Worm (Caenorhabditis elegans) whole organism, young adult: Measurements from ENCODE around the gene set-9.

Experiments used
- B0261.1 ChIP-seq: sonication (generic microtip); optimal IDR thresholded peaks from 2 replicates; lab custom pipeline; 2016; ENCODE audit warnings: mild to moderate bottlenecking, missing genetic modification characterization, moderate library complexity, missing compliant biosample characterization
- B0336.3 ChIP-seq: fragments of 200-800 bp; sonication (Bioruptor generic); IDR thresholded peaks from 2 replicates; pipeline ENCODE4 v1.3.6; 2022; ENCODE audit warnings: missing genetic modification characterization, missing compliant biosample characterization
- C06A6.2 ChIP-seq: fragments of 200-800 bp; sonication (Bioruptor generic); conservative IDR thresholded peaks from 2 replicates; pipeline ENCODE4 v1.3.6; 2022; ENCODE audit warnings: missing genetic modification characterization, missing compliant biosample characterization
- C17E4.6 ChIP-seq: fragments of 200-800 bp; sonication (Bioruptor generic); IDR thresholded peaks from 2 replicates; pipeline ENCODE4 v1.3.6; 2022; ENCODE audit warnings: missing genetic modification reagents, missing genetic modification characterization, missing compliant biosample characterization
- F23B12.7 ChIP-seq: sonication (generic microtip); optimal IDR thresholded peaks from 2 replicates; lab custom pipeline; 2017; ENCODE audit warnings: missing genetic modification characterization, mild to moderate bottlenecking, missing compliant biosample characterization, antibody characterized with exemption, moderate library complexity; ENCODE audit not compliant: insufficient read depth
- F39B2.1 ChIP-seq: fragments of 200-800 bp; sonication (Bioruptor generic); IDR thresholded peaks from 2 replicates; pipeline ENCODE4 v1.3.6; 2022; ENCODE audit warnings: missing genetic modification reagents, missing genetic modification characterization, missing compliant biosample characterization
- F49E8.2 ChIP-seq: sonication (generic microtip); optimal IDR thresholded peaks from 3 replicates; lab custom pipeline; 2017; ENCODE audit warnings: missing genetic modification characterization, mild to moderate bottlenecking, missing compliant biosample characterization, antibody characterized with exemption, moderate library complexity; ENCODE audit not compliant: insufficient read depth
- K11D2.4 ChIP-seq: fragments of 200-800 bp; sonication (Bioruptor generic); IDR thresholded peaks from 2 replicates; pipeline ENCODE4 v1.3.6; 2022; ENCODE audit warnings: missing genetic modification reagents, missing genetic modification characterization, missing compliant biosample characterization
- Y53F4B.3 ChIP-seq: fragments of 200-800 bp; sonication (Bioruptor generic); IDR thresholded peaks from 2 replicates; pipeline ENCODE4 v1.3.6; 2022; ENCODE audit warnings: missing genetic modification reagents, missing genetic modification characterization, missing compliant biosample characterization
- Y53G8AR.9 ChIP-seq: fragments of 200-800 bp; sonication (Bioruptor generic); conservative IDR thresholded peaks from 2 replicates; pipeline ENCODE4 v1.3.6; 2022; ENCODE audit warnings: missing genetic modification reagents, missing genetic modification characterization, missing compliant biosample characterization
- akir-1 ChIP-seq: fragments of 200-800 bp; sonication (Bioruptor generic); optimal IDR thresholded peaks from 2 replicates; lab custom pipeline; 2018; ENCODE audit warnings: mild to moderate bottlenecking, missing genetic modification characterization, moderate library complexity, missing compliant biosample characterization
- ama-1 ChIP-seq, 3 experiments: fragments of 150-350 bp in 1 of 3; sonication (generic microtip) in 2 of 3; optimal IDR thresholded peaks; 2 replicates each; lab custom pipeline; 2014 to 2018; ENCODE audit warnings: missing biosample characterization in 2 of 3, missing genetic modification characterization in 2 of 3, missing genetic modification reagents in 2 of 3
- aptf-2 ChIP-seq: fragments of 200-800 bp; sonication (Bioruptor generic); conservative IDR thresholded peaks from 2 replicates; pipeline ENCODE4 v1.3.6; 2022; ENCODE audit warnings: missing genetic modification reagents, missing genetic modification characterization, missing compliant biosample characterization
- attf-3 ChIP-seq: fragments of 200-800 bp; sonication (Bioruptor generic); conservative IDR thresholded peaks from 2 replicates; pipeline ENCODE4 v1.3.6; 2022; ENCODE audit warnings: missing genetic modification reagents, missing genetic modification characterization, missing compliant biosample characterization
- attf-5 ChIP-seq: fragments of 200-800 bp; sonication (Bioruptor generic); optimal IDR thresholded peaks from 2 replicates; lab custom pipeline; 2018; ENCODE audit warnings: mild to moderate bottlenecking, missing genetic modification characterization, missing compliant biosample characterization
- ceh-91 ChIP-seq: fragments of 200-800 bp; sonication (Bioruptor generic); IDR thresholded peaks from 2 replicates; pipeline ENCODE4 v1.3.6; 2022; ENCODE audit warnings: missing genetic modification reagents, missing genetic modification characterization, missing compliant biosample characterization
- efl-1 ChIP-seq: fragments of 150-350 bp; optimal IDR thresholded peaks from 2 replicates; lab custom pipeline; 2014; ENCODE audit warnings: missing biosample characterization, missing genetic modification reagents, missing genetic modification characterization
- ekl-4 ChIP-seq: fragments of 200-800 bp; sonication (Bioruptor generic); IDR thresholded peaks from 2 replicates; pipeline ENCODE4 v1.3.6; 2022; ENCODE audit warnings: missing genetic modification reagents, missing genetic modification characterization, missing compliant biosample characterization
- gei-17 ChIP-seq: fragments of 200-800 bp; sonication (Bioruptor generic); optimal IDR thresholded peaks from 2 replicates; lab custom pipeline; 2018; ENCODE audit warnings: mild to moderate bottlenecking, missing genetic modification characterization, missing compliant biosample characterization
- lsl-1 ChIP-seq: fragments of 200-800 bp; sonication (Bioruptor generic); optimal IDR thresholded peaks from 2 replicates; lab custom pipeline; 2018; ENCODE audit warnings: mild to moderate bottlenecking, missing genetic modification characterization, moderate library complexity, missing compliant biosample characterization
- madf-6 ChIP-seq: fragments of 200-800 bp; sonication (Bioruptor generic); IDR thresholded peaks from 2 replicates; pipeline ENCODE4 v1.3.6; 2022; ENCODE audit warnings: missing genetic modification reagents, missing genetic modification characterization, missing compliant biosample characterization
- mel-28 ChIP-seq: sonication (generic microtip); optimal IDR thresholded peaks from 2 replicates; lab custom pipeline; 2016; ENCODE audit warnings: borderline replicate concordance, mild to moderate bottlenecking, missing genetic modification characterization, missing compliant biosample characterization
- nfya-2 ChIP-seq: fragments of 200-800 bp; sonication (Bioruptor generic); IDR thresholded peaks from 2 replicates; pipeline ENCODE4 v1.3.6; 2022; ENCODE audit warnings: missing genetic modification reagents, missing genetic modification characterization, missing compliant biosample characterization
- nhr-120 ChIP-seq: fragments of 200-800 bp; sonication (Bioruptor generic); IDR thresholded peaks from 2 replicates; pipeline ENCODE4 v1.3.6; 2022; ENCODE audit warnings: missing genetic modification characterization, missing compliant biosample characterization
- nhr-179 ChIP-seq: sonication (generic microtip); optimal IDR thresholded peaks from 2 replicates; lab custom pipeline; 2016; ENCODE audit warnings: mild to moderate bottlenecking, missing genetic modification characterization, missing compliant biosample characterization
- nhr-90 ChIP-seq: sonication (generic microtip); optimal IDR thresholded peaks from 2 replicates; lab custom pipeline; 2016; ENCODE audit warnings: missing genotype, mild to moderate bottlenecking, missing genetic modification characterization, missing compliant biosample characterization
- rcor-1 ChIP-seq: fragments of 200-800 bp; sonication (Bioruptor generic); IDR thresholded peaks from 2 replicates; pipeline ENCODE4 v1.3.6; 2022; ENCODE audit warnings: missing genetic modification reagents, missing genetic modification characterization, missing compliant biosample characterization
- snpc-4 ChIP-seq, 5 experiments: fragments of 150-350 bp in 1 of 5; sonication (generic microtip) in 4 of 5; optimal IDR thresholded peaks; 2 replicates each; lab custom pipeline; 2014 to 2018; ENCODE audit warnings: missing genetic modification characterization in 5 of 5, missing biosample characterization in 3 of 5, antibody characterized with exemption in 2 of 5, mild to moderate bottlenecking in 2 of 5, missing compliant biosample characterization in 2 of 5, missing genotype in 2 of 5, moderate library complexity in 2 of 5, missing genetic modification reagents in 1 of 5
- tlf-1 ChIP-seq: fragments of 200-800 bp; sonication (Bioruptor generic); optimal IDR thresholded peaks from 2 replicates; lab custom pipeline; 2018; ENCODE audit warnings: mild to moderate bottlenecking, missing genetic modification characterization, missing compliant biosample characterization
- xnd-1 ChIP-seq: sonication (generic microtip); optimal IDR thresholded peaks from 2 replicates; lab custom pipeline; 2016; ENCODE audit warnings: missing genotype, missing genetic modification reagents, missing genetic modification characterization, missing compliant biosample characterization
- ztf-22 ChIP-seq: fragments of 200-800 bp; sonication (Bioruptor generic); optimal IDR thresholded peaks from 2 replicates; lab custom pipeline; 2018; ENCODE audit warnings: mild to moderate bottlenecking, missing genetic modification characterization, moderate library complexity, missing compliant biosample characterization
- ztf-25 ChIP-seq: fragments of 200-800 bp; sonication (Bioruptor generic); IDR thresholded peaks from 2 replicates; pipeline ENCODE4 v1.3.6; 2022; ENCODE audit warnings: missing genetic modification reagents, missing genetic modification characterization, missing compliant biosample characterization
- ztf-3 ChIP-seq: fragments of 200-800 bp; sonication (Bioruptor generic); optimal IDR thresholded peaks from 2 replicates; lab custom pipeline; 2018; ENCODE audit warnings: mild to moderate bottlenecking, missing genetic modification characterization, missing compliant biosample characterization
- ztf-6 ChIP-seq: fragments of 200-800 bp; sonication (Bioruptor generic); IDR thresholded peaks from 2 replicates; pipeline ENCODE4 v1.3.6; 2022; ENCODE audit warnings: missing genetic modification reagents, missing genetic modification characterization, missing compliant biosample characterization

Gene set-9

ce11 chrIV:4338217-4338616 lies 30.5 kb downstream of the set-9 start:
- TF ChIP-seq nfya-2, result no peak
- no peak for TF ChIP-seq ztf-6 (GFP tag; lab: Robert Waterston, UW)
- TF ChIP-seq K11D2.4 (GFP tag; lab: Robert Waterston, UW), result no peak
- TF ChIP-seq F23B12.7 (tag; lab: Kevin White, UChicago), result no peak
- no peak for TF ChIP-seq ceh-91 (GFP tag; lab: Robert Waterston, UW)
- TF ChIP-seq mel-28 (tag; lab: Kevin White, UChicago), result no peak
- TF ChIP-seq ama-1 (optimal IDR thresholded peaks at IDR 0.05; lab: Kevin White, UChicago), result no peak
- TF ChIP-seq ama-1 (GFP tag; optimal IDR thresholded peaks at IDR 0.05; lab: Kevin White, UChicago), result no peak
- no peak for TF ChIP-seq madf-6 (GFP tag; lab: Robert Waterston, UW)
- no peak for TF ChIP-seq F39B2.1 (GFP tag; lab: Robert Waterston, UW)
- no peak for TF ChIP-seq F49E8.2 (tag; lab: Kevin White, UChicago)
- no peak for TF ChIP-seq ztf-22
- TF ChIP-seq xnd-1 (tag; lab: Kevin White, UChicago), result no peak
- TF ChIP-seq C06A6.2 (GFP tag; lab: Robert Waterston, UW), result no peak
- no peak for TF ChIP-seq attf-3
- no peak for TF ChIP-seq Y53F4B.3 (GFP tag; lab: Robert Waterston, UW)
- TF ChIP-seq, all 124 proteins: peak for 0

ce11 chrIV:4344828-4345227 lies 37.1 kb downstream of the set-9 start:
- TF ChIP-seq ceh-91 (GFP tag; lab: Robert Waterston, UW) (no peak), ztf-3 (no peak), nhr-179 (no peak), lsl-1 (GFP tag; lab: Kevin White, UChicago) (no peak), C17E4.6 (no peak), rcor-1 (GFP tag; lab: Robert Waterston, UW) (no peak), efl-1 (GFP tag; lab: Kevin White, UChicago) (no peak), snpc-4 (GFP tag; optimal IDR thresholded peaks at IDR 0.05; lab: Kevin White, UChicago) (no peak), snpc-4 (tag; optimal IDR thresholded peaks at IDR 0.05; lab: Kevin White, UChicago) (no peak), B0336.3 (GFP tag; lab: Robert Waterston, UW) (no peak), attf-5 (no peak), aptf-2 (GFP tag; lab: Robert Waterston, UW) (no peak), K11D2.4 (GFP tag; lab: Robert Waterston, UW) (no peak), tlf-1 (GFP tag; lab: Kevin White, UChicago) (no peak), nhr-90 (tag; lab: Kevin White, UChicago) (no peak), B0261.1 (tag; lab: Kevin White, UChicago) (no peak)
- TF ChIP-seq, all 124 proteins: peak for 0

- TF ChIP-seq Y53G8AR.9 (GFP tag; lab: Robert Waterston, UW), result no peak
- no peak for TF ChIP-seq nhr-120 (GFP tag; lab: Robert Waterston, UW)
- no peak for TF ChIP-seq ztf-25
- no peak for TF ChIP-seq gei-17 (GFP tag; lab: Kevin White, UChicago)
- no peak for TF ChIP-seq akir-1 (GFP tag; lab: Kevin White, UChicago)
- no peak for TF ChIP-seq ekl-4 (GFP tag; lab: Robert Waterston, UW)
These were observed 38.8 kb downstream of the set-9 start, which contains the start of gene oac-52 for ce11 chrIV:4346512-4346911. TSS of gene oac-52 (minus strand) at chrIV:4346612.
